Fruit fly (Drosophila melanogaster): Measurements from ENCODE around the gene CG7215.

Gene CG7215

DNA sequence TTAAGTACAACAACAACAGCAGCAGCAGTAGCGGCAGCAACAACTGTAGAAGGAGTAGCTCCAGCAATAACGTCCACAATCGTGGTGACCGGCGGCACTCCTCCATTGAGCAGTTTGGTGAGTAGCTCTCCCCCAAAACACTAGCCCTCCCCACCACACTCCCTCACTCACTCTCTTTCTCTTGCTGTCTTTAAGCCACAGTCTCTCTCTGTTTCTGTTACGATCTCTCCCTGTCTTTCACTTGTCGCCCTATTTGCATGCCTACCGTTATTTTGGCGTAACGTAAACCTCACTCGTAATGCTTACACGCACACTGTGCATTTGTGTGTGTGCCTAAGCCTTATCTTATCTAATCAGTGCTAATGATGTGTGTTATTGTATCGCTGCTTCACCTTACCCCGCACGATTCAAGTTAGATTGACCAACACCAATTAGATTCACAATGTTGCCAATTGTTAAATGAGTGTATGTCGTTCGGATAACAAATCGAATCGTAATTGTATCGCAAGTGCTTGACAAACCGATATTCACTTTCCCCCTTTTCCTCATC, 3.0 kb upstream of the CG7215 start:
- TF ChIP-seq Snoo (tag; optimal IDR thresholded peaks at IDR 0.05) (no peak), CG8159 (tag; optimal IDR thresholded peaks at IDR 0.05) (no peak), CG10348 (GFP tag; IDR thresholded peaks at IDR 0.05) (no peak), CG14655 (GFP tag; optimal IDR thresholded peaks at IDR 0.05) (no peak), CG17806 (tag; optimal IDR thresholded peaks at IDR 0.05) (no peak), Pif1A (GFP tag; optimal IDR thresholded peaks at IDR 0.05) (no peak), CG8301 (tag; optimal IDR thresholded peaks at IDR 0.05) (no peak), CG12605 (GFP tag; IDR thresholded peaks at IDR 0.05) (no peak), Ets98B (GFP tag; IDR thresholded peaks at IDR 0.05) (no peak), CG32121 (GFP tag; IDR thresholded peaks at IDR 0.05) (no peak), CG9948 (tag; optimal IDR thresholded peaks at IDR 0.05) (no peak), CG34367 (tag; optimal IDR thresholded peaks at IDR 0.05) (no peak), gl (tag; optimal IDR thresholded peaks at IDR 0.05) (no peak), CG15710 (tag; optimal IDR thresholded peaks at IDR 0.05) (no peak), D1 (tag; optimal IDR thresholded peaks at IDR 0.05) (no peak), CG4496 (GFP tag; IDR thresholded peaks at IDR 0.05) (no peak), rn (GFP tag; IDR thresholded peaks at IDR 0.05) (no peak), EcR (GFP tag; optimal IDR thresholded peaks at IDR 0.05) (no peak), fd96Ca (GFP tag; IDR thresholded peaks at IDR 0.05) (no peak), CG13204 (GFP tag; optimal IDR thresholded peaks at IDR 0.05) (no peak)

DNA sequence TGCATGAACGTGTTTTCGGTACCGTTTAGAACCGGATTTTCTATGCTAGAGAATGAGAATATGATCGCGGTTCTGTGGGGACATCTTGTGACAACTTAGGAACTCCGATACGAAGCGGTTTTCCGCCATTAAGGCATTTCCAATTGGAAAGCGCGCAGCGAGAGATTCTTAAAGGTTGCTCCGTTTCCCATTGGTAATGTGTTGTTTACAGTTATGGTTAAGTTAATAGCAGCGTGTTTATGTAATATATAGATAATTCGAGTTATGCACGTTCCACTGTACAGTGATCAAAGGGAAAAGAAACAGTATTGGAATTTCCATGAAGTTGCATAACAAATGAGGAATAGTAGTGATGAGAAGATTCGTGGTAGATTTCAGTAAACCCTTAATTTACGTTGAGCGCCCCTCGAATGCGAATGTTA, 1.9 kb upstream of the CG7215 start:
- TF ChIP-seq Snoo (tag; optimal IDR thresholded peaks at IDR 0.05) (peak; percentile 21), CG8301 (tag; optimal IDR thresholded peaks at IDR 0.05) (peak; percentile 49), CG17806 (tag; optimal IDR thresholded peaks at IDR 0.05) (peak; percentile 20), rn (GFP tag; IDR thresholded peaks at IDR 0.05) (no peak), CG14655 (GFP tag; optimal IDR thresholded peaks at IDR 0.05) (peak; percentile 65), Pif1B (GFP tag; optimal IDR thresholded peaks at IDR 0.05) (peak; percentile 31), CG12605 (GFP tag; IDR thresholded peaks at IDR 0.05) (no peak), CG10348 (GFP tag; IDR thresholded peaks at IDR 0.05) (no peak), CG9948 (tag; optimal IDR thresholded peaks at IDR 0.05) (peak; percentile 1), CG8159 (tag; optimal IDR thresholded peaks at IDR 0.05) (peak; percentile 48)

DNA sequence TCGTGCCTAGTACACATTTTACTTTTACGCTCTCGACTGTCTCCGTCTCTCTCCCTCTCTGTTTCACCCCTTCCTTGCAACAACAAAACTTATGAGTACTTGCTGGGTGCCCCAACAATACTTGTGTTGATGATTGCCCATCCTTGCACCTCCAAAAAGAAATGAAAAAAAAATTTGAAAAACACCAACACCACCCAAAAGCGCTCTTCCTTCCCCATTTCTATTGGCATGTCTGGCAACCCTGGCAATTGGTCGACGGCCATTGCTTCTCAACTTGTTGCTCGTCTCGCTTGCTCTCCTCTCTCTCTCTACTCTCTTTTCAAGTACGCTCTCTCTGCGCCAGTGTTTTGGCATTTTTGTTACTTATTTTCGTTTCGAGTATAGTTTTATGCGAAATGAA, 1.3 kb upstream of the CG7215 start:
- TF ChIP-seq CG9948 (tag; optimal IDR thresholded peaks at IDR 0.05) (no peak), CG34367 (tag; optimal IDR thresholded peaks at IDR 0.05) (peak; percentile 21), CG13204 (GFP tag; optimal IDR thresholded peaks at IDR 0.05) (no peak), Snoo (tag; optimal IDR thresholded peaks at IDR 0.05) (no peak), EcR (GFP tag; optimal IDR thresholded peaks at IDR 0.05) (peak; percentile 28), gl (tag; optimal IDR thresholded peaks at IDR 0.05) (no peak), Ets98B (GFP tag; IDR thresholded peaks at IDR 0.05) (peak; percentile 51), CG32121 (GFP tag; IDR thresholded peaks at IDR 0.05) (peak; percentile 44), CG14655 (GFP tag; optimal IDR thresholded peaks at IDR 0.05) (no peak), CG12605 (GFP tag; IDR thresholded peaks at IDR 0.05) (peak; percentile 88), CG10348 (GFP tag; IDR thresholded peaks at IDR 0.05) (no peak), fd96Ca (GFP tag; IDR thresholded peaks at IDR 0.05) (peak; percentile 54; the same call in 2 of the 3 replicates), CG15710 (tag; optimal IDR thresholded peaks at IDR 0.05) (peak; percentile 25), CG4496 (GFP tag; IDR thresholded peaks at IDR 0.05) (0 out of 3 replicates have a peak, but pooled peaks have one; percentile 53), CG17806 (tag; optimal IDR thresholded peaks at IDR 0.05) (peak; percentile 2), CG8159 (tag; optimal IDR thresholded peaks at IDR 0.05) (peak; percentile 27), CG8301 (tag; optimal IDR thresholded peaks at IDR 0.05) (no peak), Pif1A (GFP tag; optimal IDR thresholded peaks at IDR 0.05) (peak; percentile 33), D1 (tag; optimal IDR thresholded peaks at IDR 0.05) (no peak), rn (GFP tag; IDR thresholded peaks at IDR 0.05) (no peak), Pif1B (GFP tag; optimal IDR thresholded peaks at IDR 0.05) (no peak)

DNA sequence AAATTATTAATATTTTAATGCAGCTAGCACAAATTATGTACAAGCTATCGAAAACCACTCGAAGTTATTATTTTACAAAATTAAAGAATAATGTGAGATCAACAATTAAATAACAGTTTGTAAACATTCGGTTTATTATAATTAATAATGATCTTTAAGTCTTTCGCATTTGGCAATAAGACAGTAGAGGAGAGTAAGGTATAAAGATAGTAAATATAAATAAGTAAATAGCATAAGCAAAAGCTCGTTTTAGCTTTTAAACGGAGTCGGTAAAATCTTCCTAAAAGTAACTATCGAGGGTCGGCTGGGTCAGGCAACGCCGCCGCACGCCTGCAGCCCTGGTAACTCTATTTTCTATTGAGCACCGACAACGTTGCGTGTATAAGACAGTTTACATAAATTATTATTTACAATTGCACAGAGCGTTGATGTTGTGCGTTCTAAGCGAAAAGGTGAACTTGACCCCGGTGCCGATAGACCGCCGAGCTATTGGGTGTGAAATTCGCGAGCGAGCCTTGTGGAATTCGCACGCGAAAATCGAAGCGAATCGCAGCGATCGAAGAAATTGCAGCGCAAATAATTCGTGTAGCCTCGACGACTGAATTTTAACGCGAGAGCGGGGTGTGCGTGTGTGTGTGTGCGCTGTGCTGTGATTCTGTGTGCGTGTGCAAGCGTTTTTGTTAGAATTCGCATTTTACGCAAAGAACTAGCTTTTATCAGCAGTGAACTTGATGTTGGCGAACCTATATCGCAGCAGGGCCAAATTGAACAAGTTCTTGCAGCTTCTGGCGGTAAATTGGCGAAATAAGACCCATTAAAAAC, 554 bp upstream of the CG7215 start, which contains the start of gene wrd:
Gene wrd (plus strand): TSS at position 342 of the 822 bp plus-strand sequence.
- TF ChIP-seq CG4496 (GFP tag; IDR thresholded peaks at IDR 0.05) (no peak), CG8159 (tag; optimal IDR thresholded peaks at IDR 0.05) (peak; percentile 43), CG15710 (tag; optimal IDR thresholded peaks at IDR 0.05) (peak; percentile 30), CG13204 (GFP tag; optimal IDR thresholded peaks at IDR 0.05) (no peak)

DNA sequence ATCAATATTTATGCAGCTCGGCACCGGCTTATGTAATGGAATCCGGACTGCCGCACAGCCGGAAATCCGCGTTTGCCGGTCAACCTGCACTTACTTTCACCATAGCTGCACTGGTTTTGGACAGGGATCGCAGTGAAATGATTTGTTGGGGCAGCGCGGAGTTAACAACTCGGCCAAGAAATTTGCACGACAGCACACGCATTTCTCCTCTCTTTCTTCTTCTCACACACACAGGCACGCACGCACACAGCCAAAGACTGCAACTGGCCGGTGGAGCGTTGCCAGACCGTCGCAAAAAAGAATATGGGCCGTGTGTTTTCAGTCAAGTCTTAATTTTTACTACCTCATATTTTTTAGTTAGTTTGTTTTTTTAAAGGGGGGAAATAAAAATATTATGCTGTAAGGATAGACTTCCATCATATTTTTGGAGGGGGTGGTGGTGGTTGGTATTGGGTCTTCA, 782 bp downstream of the CG7215 start:
- TF ChIP-seq CG4496 (GFP tag; IDR thresholded peaks at IDR 0.05), result 0 out of 3 replicates have a peak, but pooled peaks have one; percentile 14
- TF ChIP-seq fd96Ca (GFP tag; IDR thresholded peaks at IDR 0.05), result 0 out of 3 replicates have a peak, but pooled peaks have one; percentile 21
- no peak for TF ChIP-seq CG14655 (GFP tag; optimal IDR thresholded peaks at IDR 0.05)
